Worm (Caenorhabditis elegans) whole organism, L1 larva: ENCODE measurements around the gene wht-5.

Experiments
- C16A3.4 ChIP-seq: fragments of 150-350 bp; optimal IDR thresholded peaks from 2 replicates; lab custom pipeline; 2014; ENCODE audit warnings: missing biosample characterization, missing genetic modification characterization
- Y116A8C.19 ChIP-seq: sonication (generic microtip); optimal IDR thresholded peaks from 2 replicates; lab custom pipeline; 2016; ENCODE audit warnings: missing compliant biosample characterization, missing genetic modification characterization, borderline replicate concordance
- aha-1 ChIP-seq: fragments of 150-350 bp; optimal IDR thresholded peaks from 2 replicates; lab custom pipeline; 2014; ENCODE audit warnings: missing biosample characterization, missing genetic modification characterization
- ama-1 ChIP-seq: fragments of 150-350 bp; optimal IDR thresholded peaks from 2 replicates; lab custom pipeline; 2014
- blmp-1 ChIP-seq: fragments of 150-350 bp; optimal IDR thresholded peaks from 2 replicates; lab custom pipeline; 2014; ENCODE audit warnings: missing biosample characterization, missing genetic modification characterization
- dpl-1 ChIP-seq, 3 experiments: fragments of 150-350 bp in 2 of 3; sonication (generic microtip) in 1 of 3; optimal IDR thresholded peaks; 2 replicates each; lab custom pipeline; 2014 to 2017; ENCODE audit warnings: missing biosample characterization in 3 of 3, missing genetic modification characterization in 3 of 3, missing genetic modification reagents in 3 of 3
- efl-1 ChIP-seq, 4 experiments: fragments of 150-350 bp; optimal IDR thresholded peaks in 3 of 4; peaks in 1 of 4; 1 replicate in 1 of 4; 2 replicates in 3 of 4; lab custom pipeline; 2014; ENCODE audit warnings: missing biosample characterization in 2 of 4, missing genetic modification characterization in 2 of 4, missing genetic modification reagents in 2 of 4
- elt-2 ChIP-seq: sonication (generic microtip); optimal IDR thresholded peaks from 2 replicates; lab custom pipeline; 2016; ENCODE audit warnings: missing genetic modification characterization, mild to moderate bottlenecking, inconsistent platforms, missing compliant biosample characterization, missing genetic modification reagents
- elt-3 ChIP-seq, 6 experiments: fragments of 150-350 bp in 1 of 6; sonication (generic microtip); optimal IDR thresholded peaks; 2 replicates each; lab custom pipeline; 2017 to 2018; ENCODE audit warnings: missing biosample characterization in 6 of 6, missing genetic modification characterization in 6 of 6, inconsistent platforms in 1 of 6
- fkh-10 ChIP-seq: sonication (generic microtip); optimal IDR thresholded peaks from 2 replicates; lab custom pipeline; 2017; ENCODE audit warnings: missing biosample characterization, missing genetic modification reagents, missing genetic modification characterization
- fkh-8 ChIP-seq: sonication (generic microtip); optimal IDR thresholded peaks from 2 replicates; lab custom pipeline; 2016; ENCODE audit warnings: mild to moderate bottlenecking, missing genetic modification characterization, missing compliant biosample characterization
- fos-1 ChIP-seq: fragments of 150-350 bp; optimal IDR thresholded peaks from 2 replicates; lab custom pipeline; 2014; ENCODE audit warnings: missing biosample characterization, missing genetic modification characterization
- grh-1 ChIP-seq: fragments of 200-800 bp; sonication (Bioruptor generic); IDR thresholded peaks from 2 replicates; pipeline ENCODE4 v1.3.6; 2022; ENCODE audit warnings: missing genetic modification reagents, missing genetic modification characterization, missing compliant biosample characterization
- hlh-4 ChIP-seq: sonication (generic microtip); optimal IDR thresholded peaks from 2 replicates; lab custom pipeline; 2016; ENCODE audit warnings: mild to moderate bottlenecking, missing genetic modification characterization, missing compliant biosample characterization
- isw-1 ChIP-seq: fragments of 200-800 bp; sonication (Bioruptor generic); IDR thresholded peaks from 2 replicates; pipeline ENCODE4 v1.3.6; 2022; ENCODE audit warnings: missing genetic modification characterization, missing compliant biosample characterization
- jun-1 ChIP-seq: fragments of 150-350 bp; optimal IDR thresholded peaks from 2 replicates; lab custom pipeline; 2014; ENCODE audit warnings: missing biosample characterization, missing genetic modification reagents, missing genetic modification characterization
- lin-13 ChIP-seq: fragments of 150-350 bp; optimal IDR thresholded peaks from 2 replicates; lab custom pipeline; 2014; ENCODE audit warnings: missing biosample characterization, missing genetic modification reagents, missing genetic modification characterization
- lin-14 ChIP-seq: fragments of 200-800 bp; sonication (Bioruptor generic); optimal IDR thresholded peaks from 2 replicates; lab custom pipeline; 2018; ENCODE audit warnings: mild to moderate bottlenecking, missing genetic modification characterization, moderate library complexity, missing compliant biosample characterization
- lin-15B ChIP-seq: fragments of 150-350 bp; sonication (generic microtip); optimal IDR thresholded peaks from 3 replicates; lab custom pipeline; 2014; ENCODE audit warnings: missing biosample characterization, missing genetic modification characterization
- lsy-2 ChIP-seq, 2 experiments: fragments of 150-350 bp; optimal IDR thresholded peaks; 2 replicates each; lab custom pipeline; 2014; ENCODE audit warnings: missing biosample characterization in 2 of 2, missing genetic modification characterization in 2 of 2
- mdl-1 ChIP-seq, 2 experiments: fragments of 150-350 bp; optimal IDR thresholded peaks; 2 replicates each; lab custom pipeline; 2014 to 2017; ENCODE audit warnings: missing biosample characterization in 2 of 2, missing genetic modification characterization in 2 of 2, inconsistent platforms in 1 of 2
- mef-2 ChIP-seq: fragments of 150-350 bp; optimal IDR thresholded peaks from 2 replicates; lab custom pipeline; 2014; ENCODE audit warnings: missing biosample characterization, missing genetic modification characterization
- mep-1 ChIP-seq: fragments of 150-350 bp; optimal IDR thresholded peaks from 2 replicates; lab custom pipeline; 2014; ENCODE audit warnings: missing biosample characterization, missing genetic modification characterization
- nhr-11 ChIP-seq: fragments of 150-350 bp; optimal IDR thresholded peaks from 2 replicates; lab custom pipeline; 2014; ENCODE audit warnings: missing biosample characterization, missing genetic modification characterization
- nhr-20 ChIP-seq: sonication (generic microtip); optimal IDR thresholded peaks from 2 replicates; lab custom pipeline; 2016; ENCODE audit warnings: mild to moderate bottlenecking, missing genetic modification characterization, missing compliant biosample characterization
- nhr-71 ChIP-seq: sonication (generic microtip); optimal IDR thresholded peaks from 2 replicates; lab custom pipeline; 2016; ENCODE audit warnings: mild to moderate bottlenecking, missing genetic modification characterization, moderate library complexity, missing compliant biosample characterization
- nhr-84 ChIP-seq: sonication (generic microtip); optimal IDR thresholded peaks from 2 replicates; lab custom pipeline; 2017; ENCODE audit warnings: missing biosample characterization, missing genetic modification characterization
- nhr-90 ChIP-seq: sonication (generic microtip); optimal IDR thresholded peaks from 2 replicates; lab custom pipeline; 2016; ENCODE audit warnings: mild to moderate bottlenecking, missing genetic modification characterization, missing compliant biosample characterization; ENCODE audit not compliant: poor library complexity
- snpc-4 ChIP-seq: fragments of 150-350 bp; optimal IDR thresholded peaks from 2 replicates; lab custom pipeline; 2014; ENCODE audit warnings: missing biosample characterization, missing genetic modification characterization
- snu-23 ChIP-seq: sonication (generic microtip); optimal IDR thresholded peaks from 2 replicates; lab custom pipeline; 2016; ENCODE audit warnings: missing genetic modification characterization, missing compliant biosample characterization
- sox-4 ChIP-seq: sonication (generic microtip); optimal IDR thresholded peaks from 2 replicates; lab custom pipeline; 2016; ENCODE audit warnings: missing genetic modification characterization, missing compliant biosample characterization
- sptf-1 ChIP-seq: fragments of 150-350 bp; optimal IDR thresholded peaks from 2 replicates; lab custom pipeline; 2014; ENCODE audit warnings: missing biosample characterization, missing genetic modification characterization
- swsn-7 ChIP-seq: sonication (generic microtip); optimal IDR thresholded peaks from 2 replicates; lab custom pipeline; 2016; ENCODE audit warnings: missing genetic modification characterization, missing compliant biosample characterization
- tbx-2 ChIP-seq: sonication (generic microtip); optimal IDR thresholded peaks from 2 replicates; lab custom pipeline; 2016; ENCODE audit warnings: missing genetic modification characterization, missing compliant biosample characterization
- tlp-1 ChIP-seq: fragments of 150-350 bp; optimal IDR thresholded peaks from 2 replicates; lab custom pipeline; 2014; ENCODE audit warnings: missing biosample characterization, missing genetic modification characterization
- unc-130 ChIP-seq: fragments of 150-350 bp; optimal IDR thresholded peaks from 2 replicates; lab custom pipeline; 2017; ENCODE audit warnings: missing biosample characterization, missing genetic modification characterization, inconsistent platforms
- unc-30 ChIP-seq: sonication (generic microtip); optimal IDR thresholded peaks from 2 replicates; lab custom pipeline; 2017; ENCODE audit warnings: missing biosample characterization, missing genetic modification characterization
- unc-98 ChIP-seq: fragments of 200-800 bp; sonication (Bioruptor generic); IDR thresholded peaks from 2 replicates; pipeline ENCODE4 v1.3.6; 2022; ENCODE audit warnings: missing genetic modification characterization, missing compliant biosample characterization
- vab-15 ChIP-seq: sonication (generic microtip); optimal IDR thresholded peaks from 2 replicates; lab custom pipeline; 2017; ENCODE audit warnings: missing genotype, mild to moderate bottlenecking, missing genetic modification characterization, missing compliant biosample characterization
- xbp-1 ChIP-seq: sonication (generic microtip); optimal IDR thresholded peaks from 2 replicates; lab custom pipeline; 2016; ENCODE audit warnings: missing genetic modification characterization, missing compliant biosample characterization
- zag-1 ChIP-seq: fragments of 150-350 bp; optimal IDR thresholded peaks from 2 replicates; lab custom pipeline; 2014; ENCODE audit warnings: missing biosample characterization, missing genetic modification characterization
- ztf-11 ChIP-seq, 2 experiments: sonication (generic microtip); optimal IDR thresholded peaks; 2 replicates each; lab custom pipeline; 2016 to 2017; ENCODE audit warnings: missing genetic modification characterization in 2 of 2, missing biosample characterization in 1 of 2, missing compliant biosample characterization in 1 of 2
- ztf-4 ChIP-seq: fragments of 150-350 bp; optimal IDR thresholded peaks from 2 replicates; lab custom pipeline; 2014; ENCODE audit warnings: missing biosample characterization, missing genetic modification characterization

The wht-5 gene

ce11 chrIV:12361392-12362092, 24.2 kb downstream of the wht-5 start, which contains the start of the genes ccr-4 and ZC518.8:
TSS of gene ccr-4 (plus strand) at chrIV:12361542.
TSS of gene ZC518.8 (minus strand) at chrIV:12361908.
- no peak for TF ChIP-seq sox-4 (tag; lab: Kevin White, UChicago)
- TF ChIP-seq fos-1 (tag; lab: Kevin White, UChicago), result no peak
- TF ChIP-seq isw-1 (GFP tag; lab: Robert Waterston, UW), result no peak
- no peak for TF ChIP-seq mdl-1 (tag; optimal IDR thresholded peaks at IDR 0.05; lab: Kevin White, UChicago)
- no peak for TF ChIP-seq mep-1
- TF ChIP-seq dpl-1 (GFP tag; optimal IDR thresholded peaks at IDR 0.05; lab: Kevin White, UChicago), result peak in 1 of 3 experiments; percentile 9
- peak; percentile 33 to 87 for TF ChIP-seq lsy-2 (tag; optimal IDR thresholded peaks at IDR 0.05; lab: Kevin White, UChicago)
- TF ChIP-seq blmp-1 (tag; lab: Kevin White, UChicago), result peak; percentile 22
- no peak for TF ChIP-seq unc-30

- no peak for TF ChIP-seq vab-15 (tag; lab: Kevin White, UChicago)
- no peak for TF ChIP-seq Y116A8C.19
- no peak for TF ChIP-seq unc-98 (GFP tag; lab: Robert Waterston, UW)
- peak; percentile 15 for TF ChIP-seq lin-14 (GFP tag; lab: Kevin White, UChicago)
- no peak for TF ChIP-seq efl-1 (optimal IDR thresholded peaks at IDR 0.05; lab: Kevin White, UChicago)
- TF ChIP-seq efl-1 (GFP tag; optimal IDR thresholded peaks at IDR 0.05 in 1 of 2; lab: Kevin White, UChicago), result peak in 1 of 2 experiments; percentile 90
- no peak for TF ChIP-seq snpc-4 (tag; lab: Kevin White, UChicago)
- TF ChIP-seq nhr-20 (tag; lab: Kevin White, UChicago), result no peak
- TF ChIP-seq nhr-71 (tag; lab: Kevin White, UChicago), result no peak
Observed at ce11 chrIV:12364964-12365363, 27.6 kb downstream of the wht-5 start.

DNA sequence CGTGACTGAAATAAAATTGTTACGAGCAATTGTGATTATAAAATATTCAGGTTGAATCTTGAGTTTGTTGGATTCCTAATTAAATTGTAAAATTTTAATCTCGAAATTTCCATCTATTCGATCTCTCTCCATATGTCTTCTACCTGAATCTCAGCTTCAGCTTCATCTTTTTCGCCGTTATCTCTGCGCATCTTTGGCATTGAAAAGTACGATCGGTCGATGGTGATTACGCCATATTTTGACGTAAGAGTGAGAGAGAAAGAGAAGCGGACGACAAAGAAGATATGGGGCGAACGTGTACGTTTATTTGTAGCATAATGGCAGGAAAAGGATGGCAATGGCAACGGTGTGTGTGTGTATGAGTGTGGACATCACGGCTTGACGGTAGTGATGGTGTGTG, 29.2 kb downstream of the wht-5 start:
- no peak for TF ChIP-seq nhr-11 (tag; lab: Kevin White, UChicago)
- peak; percentile 11 for TF ChIP-seq blmp-1 (tag; lab: Kevin White, UChicago)

ce11 chrIV:12371340-12371739, 34.0 kb downstream of the wht-5 start:
- TF ChIP-seq sptf-1 (tag; lab: Kevin White, UChicago) (no peak), swsn-7 (tag; lab: Kevin White, UChicago) (no peak), unc-30 (no peak)

DNA sequence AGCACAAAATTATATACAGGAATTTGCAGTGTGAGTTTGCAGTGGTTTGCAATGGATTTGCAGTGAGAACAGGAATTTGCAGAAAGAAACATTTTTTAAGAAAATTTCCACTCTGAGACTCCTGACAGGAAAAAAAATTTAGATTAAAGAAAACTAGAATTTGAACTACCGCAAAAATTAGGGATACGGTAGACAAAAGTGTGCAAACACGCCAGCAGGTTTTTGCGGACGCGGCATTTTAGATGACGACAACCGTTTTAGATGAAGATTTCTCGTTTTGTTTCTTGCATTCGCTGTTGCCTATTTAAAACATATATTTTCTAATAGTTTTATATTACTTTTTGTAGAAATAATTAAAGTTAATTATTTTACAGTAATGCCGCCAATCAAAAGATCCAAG, 34.5 kb downstream of the wht-5 start, which contains the start of gene wdr-46:
Gene wdr-46, plus strand, starts transcription at position 375 of the 400 bp plus-strand sequence.
- TF ChIP-seq snu-23 (GFP tag; lab: Kevin White, UChicago) (peak; percentile 91), ama-1 (lab: Kevin White, UChicago) (peak; percentile 10), fkh-10 (GFP tag; lab: Kevin White, UChicago) (peak; percentile 48), hlh-4 (tag; lab: Kevin White, UChicago) (no peak), fkh-8 (peak; percentile 65), mdl-1 (tag; optimal IDR thresholded peaks at IDR 0.05; lab: Kevin White, UChicago) (peak in 1 of 2 experiments; percentile 79), nhr-90 (tag; lab: Kevin White, UChicago) (peak; percentile 88), nhr-84 (tag; lab: Kevin White, UChicago) (no peak), tbx-2 (peak; percentile 89), zag-1 (tag; lab: Kevin White, UChicago) (peak; percentile 11), lin-13 (peak; percentile 68), unc-98 (GFP tag; lab: Robert Waterston, UW) (peak; percentile 11; the same call in 1 of the 2 replicates), mef-2 (no peak), aha-1 (tag; lab: Kevin White, UChicago) (no peak), unc-130 (peak; percentile 93), blmp-1 (tag; lab: Kevin White, UChicago) (no peak), grh-1 (GFP tag; lab: Robert Waterston, UW) (peak; percentile 83), C16A3.4 (peak; percentile 87), fos-1 (tag; lab: Kevin White, UChicago) (peak; percentile 84), lin-15B (peak; percentile 71), elt-2 (tag; lab: Kevin White, UChicago) (no peak), tlp-1 (no peak), dpl-1 (GFP tag; optimal IDR thresholded peaks at IDR 0.05; lab: Kevin White, UChicago) (peak; percentile 98 to 99 (median 99)), unc-30 (no peak), xbp-1 (peak; percentile 89), ztf-11 (tag; optimal IDR thresholded peaks at IDR 0.05; lab: Kevin White, UChicago) (peak in 1 of 2 experiments; percentile 68), elt-3 (tag; optimal IDR thresholded peaks at IDR 0.05; lab: Kevin White, UChicago) (peak in 3 of 6 experiments; percentile 56 to 83 (median 66)), jun-1 (tag; lab: Kevin White, UChicago) (peak; percentile 83), sox-4 (tag; lab: Kevin White, UChicago) (peak; percentile 45), ztf-4 (peak; percentile 65)
